Worm (Caenorhabditis elegans) whole organism, late embryonic: ENCODE measurements around the gene C01B10.44.

Experiments used
- C08G9.2 ChIP-seq: sonication (generic microtip); optimal IDR thresholded peaks from 2 replicates; lab custom pipeline; 2016; ENCODE audit warnings: mild to moderate bottlenecking, missing genetic modification characterization, moderate library complexity, missing compliant biosample characterization
- F13H6.1 ChIP-seq: sonication (generic microtip); optimal IDR thresholded peaks from 2 replicates; lab custom pipeline; 2016; ENCODE audit warnings: missing genetic modification characterization, missing compliant biosample characterization
- K02D7.2 ChIP-seq: sonication (generic microtip); optimal IDR thresholded peaks from 2 replicates; lab custom pipeline; 2017; ENCODE audit warnings: mild to moderate bottlenecking, missing genetic modification characterization, missing compliant biosample characterization
- Y22D7AL.16 ChIP-seq: sonication (generic microtip); optimal IDR thresholded peaks from 2 replicates; lab custom pipeline; 2016; ENCODE audit warnings: missing genetic modification characterization, missing compliant biosample characterization
- ahr-1 ChIP-seq: sonication (generic microtip); optimal IDR thresholded peaks from 2 replicates; lab custom pipeline; 2016; ENCODE audit warnings: missing genetic modification characterization, missing compliant biosample characterization
- ama-1 ChIP-seq: fragments of 150-350 bp; optimal IDR thresholded peaks from 2 replicates; lab custom pipeline; 2014
- ceh-18 ChIP-seq: sonication (generic microtip); optimal IDR thresholded peaks from 2 replicates; lab custom pipeline; 2016; ENCODE audit warnings: missing genetic modification characterization, missing compliant biosample characterization
- ceh-19 ChIP-seq: fragments of 200-800 bp; sonication (Bioruptor generic); optimal IDR thresholded peaks from 2 replicates; lab custom pipeline; 2018; ENCODE audit warnings: mild to moderate bottlenecking, missing genetic modification characterization, missing compliant biosample characterization
- ceh-2 ChIP-seq: sonication (generic microtip); optimal IDR thresholded peaks from 2 replicates; lab custom pipeline; 2016; ENCODE audit warnings: missing genotype, missing genetic modification characterization, missing compliant biosample characterization
- ceh-30 ChIP-seq: fragments of 150-350 bp; optimal IDR thresholded peaks from 2 replicates; lab custom pipeline; 2014; ENCODE audit warnings: missing biosample characterization, missing genetic modification characterization
- ceh-34 ChIP-seq: sonication (generic microtip); optimal IDR thresholded peaks from 2 replicates; lab custom pipeline; 2016; ENCODE audit warnings: mild to moderate bottlenecking, missing genetic modification characterization, missing compliant biosample characterization
- ceh-48 ChIP-seq: sonication (generic microtip); optimal IDR thresholded peaks from 2 replicates; lab custom pipeline; 2016; ENCODE audit warnings: missing genetic modification characterization, inconsistent platforms, missing compliant biosample characterization
- ceh-6 ChIP-seq: fragments of 200-800 bp; sonication (Bioruptor generic); optimal IDR thresholded peaks from 2 replicates; lab custom pipeline; 2018; ENCODE audit warnings: mild to moderate bottlenecking, missing genetic modification characterization, missing compliant biosample characterization
- dve-1 ChIP-seq: sonication (generic microtip); optimal IDR thresholded peaks from 2 replicates; lab custom pipeline; 2017; ENCODE audit warnings: antibody characterized with exemption, mild to moderate bottlenecking, missing genetic modification characterization, missing compliant biosample characterization
- elt-2 ChIP-seq: sonication (generic microtip); optimal IDR thresholded peaks from 2 replicates; lab custom pipeline; 2016; ENCODE audit warnings: missing genetic modification reagents, missing genetic modification characterization, missing compliant biosample characterization
- ets-4 ChIP-seq: sonication (generic microtip); optimal IDR thresholded peaks from 2 replicates; lab custom pipeline; 2016; ENCODE audit warnings: missing genetic modification characterization, missing compliant biosample characterization
- eyg-1 ChIP-seq: sonication (generic microtip); optimal IDR thresholded peaks from 2 replicates; lab custom pipeline; 2016; ENCODE audit warnings: missing genotype, missing genetic modification characterization, missing compliant biosample characterization
- fax-1 ChIP-seq: sonication (generic microtip); optimal IDR thresholded peaks from 2 replicates; lab custom pipeline; 2016; ENCODE audit warnings: missing genotype, missing genetic modification characterization, missing compliant biosample characterization
- fkh-10 ChIP-seq: fragments of 150-350 bp; optimal IDR thresholded peaks from 2 replicates; lab custom pipeline; 2014; ENCODE audit warnings: missing biosample characterization, missing genetic modification reagents, missing genetic modification characterization
- hlh-30 ChIP-seq: sonication (generic microtip); optimal IDR thresholded peaks from 2 replicates; lab custom pipeline; 2017; ENCODE audit warnings: antibody characterized with exemption, missing genetic modification characterization, missing compliant biosample characterization; ENCODE audit not compliant: insufficient read depth
- hlh-8 ChIP-seq: sonication (generic microtip); optimal IDR thresholded peaks from 2 replicates; lab custom pipeline; 2016; ENCODE audit warnings: missing genotype, missing genetic modification characterization, missing compliant biosample characterization
- lim-6 ChIP-seq: sonication (generic microtip); optimal IDR thresholded peaks from 2 replicates; lab custom pipeline; 2016; ENCODE audit warnings: missing genetic modification characterization, missing compliant biosample characterization
- lin-11 ChIP-seq: fragments of 200-800 bp; sonication (Bioruptor generic); optimal IDR thresholded peaks from 2 replicates; lab custom pipeline; 2018; ENCODE audit warnings: mild to moderate bottlenecking, missing genetic modification characterization, missing compliant biosample characterization
- nfya-1 ChIP-seq: sonication (generic microtip); optimal IDR thresholded peaks from 2 replicates; lab custom pipeline; 2017; ENCODE audit warnings: missing genetic modification characterization, mild to moderate bottlenecking, missing compliant biosample characterization, antibody characterized with exemption, moderate library complexity
- pax-1 ChIP-seq: fragments of 150-350 bp; optimal IDR thresholded peaks from 2 replicates; lab custom pipeline; 2014; ENCODE audit warnings: missing biosample characterization, missing genetic modification characterization
- pha-2 ChIP-seq: sonication (generic microtip); optimal IDR thresholded peaks from 2 replicates; lab custom pipeline; 2017; ENCODE audit warnings: mild to moderate bottlenecking, missing genetic modification characterization, missing compliant biosample characterization
- pha-4 ChIP-seq: fragments of 150-350 bp; optimal IDR thresholded peaks from 2 replicates; lab custom pipeline; 2018; ENCODE audit warnings: missing biosample characterization, missing genetic modification reagents, missing genetic modification characterization
- rnt-1 ChIP-seq: sonication (generic microtip); optimal IDR thresholded peaks from 2 replicates; lab custom pipeline; 2016; ENCODE audit warnings: missing genetic modification characterization, missing compliant biosample characterization
- sdc-2 ChIP-seq: sonication (generic microtip); optimal IDR thresholded peaks from 2 replicates; lab custom pipeline; 2016; ENCODE audit warnings: missing genotype, missing genetic modification characterization, missing compliant biosample characterization
- sox-2 ChIP-seq: fragments of 200-800 bp; sonication (Bioruptor generic); IDR thresholded peaks from 2 replicates; pipeline ENCODE4 v1.3.6; 2022; ENCODE audit warnings: missing genetic modification reagents, missing genetic modification characterization, missing compliant biosample characterization
- syd-9 ChIP-seq: sonication (generic microtip); optimal IDR thresholded peaks from 2 replicates; lab custom pipeline; 2016; ENCODE audit warnings: mild to moderate bottlenecking, missing genetic modification characterization, moderate library complexity, missing compliant biosample characterization
- tbx-2 ChIP-seq: sonication (generic microtip); optimal IDR thresholded peaks from 2 replicates; lab custom pipeline; 2016; ENCODE audit warnings: missing genetic modification characterization, missing compliant biosample characterization
- tbx-7 ChIP-seq: sonication (generic microtip); optimal IDR thresholded peaks from 2 replicates; lab custom pipeline; 2016; ENCODE audit warnings: missing genotype, missing genetic modification characterization, missing compliant biosample characterization
- ttx-3 ChIP-seq: sonication (generic microtip); optimal IDR thresholded peaks from 2 replicates; lab custom pipeline; 2016; ENCODE audit warnings: missing genetic modification reagents, missing genetic modification characterization, missing compliant biosample characterization
- unc-3 ChIP-seq, 2 experiments: fragments of 200-800 bp in 1 of 2; sonication (Bioruptor generic) in 1 of 2; sonication (generic microtip) in 1 of 2; conservative IDR thresholded peaks in 1 of 2; optimal IDR thresholded peaks in 1 of 2; 2 replicates each; pipeline versions ENCODE4 v1.3.6 to Lab custom; 2016 to 2022; ENCODE audit warnings: missing compliant biosample characterization in 2 of 2, missing genetic modification characterization in 2 of 2, missing genetic modification reagents in 1 of 2
- unc-42 ChIP-seq: sonication (generic microtip); optimal IDR thresholded peaks from 2 replicates; lab custom pipeline; 2016; ENCODE audit warnings: missing genotype, missing genetic modification characterization, missing compliant biosample characterization
- unc-55 ChIP-seq: sonication (generic microtip); optimal IDR thresholded peaks from 2 replicates; lab custom pipeline; 2017; ENCODE audit warnings: missing biosample characterization, missing genetic modification reagents, missing genetic modification characterization
- unc-86 ChIP-seq: sonication (generic microtip); optimal IDR thresholded peaks from 2 replicates; lab custom pipeline; 2016; ENCODE audit warnings: missing genetic modification characterization, missing compliant biosample characterization
- zip-5 ChIP-seq: sonication (generic microtip); optimal IDR thresholded peaks from 2 replicates; lab custom pipeline; 2016; ENCODE audit warnings: missing genetic modification characterization, missing compliant biosample characterization
- ztf-16 ChIP-seq: sonication (generic microtip); optimal IDR thresholded peaks from 2 replicates; lab custom pipeline; 2017; ENCODE audit warnings: missing genetic modification characterization, missing compliant biosample characterization

Gene C01B10.44

ce11 chrIV:6631704-6632272 is 8.3 kb downstream of the C01B10.44 start, which contains the start of the genes cest-5.1 and C01B10.9 (continued):
- peak; percentile 90 for TF ChIP-seq ceh-2 (tag; lab: Kevin White, UChicago)
- TF ChIP-seq rnt-1 (tag; lab: Kevin White, UChicago), result peak; percentile 52
- TF ChIP-seq ets-4, result peak; percentile 90
- TF ChIP-seq pha-2 (tag; lab: Kevin White, UChicago), result peak; percentile 6
- no peak for TF ChIP-seq lin-11 (tag; lab: Kevin White, UChicago)
- TF ChIP-seq nfya-1 (tag; lab: Kevin White, UChicago), result peak; percentile 5
- peak; percentile 43 for TF ChIP-seq sdc-2 (tag; lab: Kevin White, UChicago)
- peak; percentile 64 for TF ChIP-seq ceh-34 (tag; lab: Kevin White, UChicago)
- peak; percentile 17 for TF ChIP-seq eyg-1 (tag; lab: Kevin White, UChicago)
- no peak for TF ChIP-seq unc-3 (GFP tag; conservative IDR thresholded peaks at IDR 0.05; lab: Robert Waterston, UW)
- TF ChIP-seq unc-3 (tag; optimal IDR thresholded peaks at IDR 0.05; lab: Kevin White, UChicago), result peak; percentile 23
- no peak for TF ChIP-seq ceh-19 (GFP tag; lab: Kevin White, UChicago)
- no peak for TF ChIP-seq ama-1 (lab: Kevin White, UChicago)
- peak; percentile 56 for TF ChIP-seq unc-42
- TF ChIP-seq tbx-2, result peak; percentile 82
- peak; percentile 58 for TF ChIP-seq F13H6.1 (tag; lab: Kevin White, UChicago)
- peak; percentile 84 for TF ChIP-seq tbx-7 (tag; lab: Kevin White, UChicago)
- TF ChIP-seq syd-9, result no peak
- no peak for TF ChIP-seq ceh-48 (tag; lab: Kevin White, UChicago)
- TF ChIP-seq ahr-1 (tag; lab: Kevin White, UChicago), result no peak
- TF ChIP-seq lim-6 (tag; lab: Kevin White, UChicago), result peak; percentile 33
- TF ChIP-seq Y22D7AL.16 (tag; lab: Kevin White, UChicago), result no peak
- TF ChIP-seq hlh-8 (tag; lab: Kevin White, UChicago), result peak; percentile 68

ce11 chrIV:6634789-6635188 is 11.3 kb downstream of the C01B10.44 start, which contains the start of gene metl-13:
Gene metl-13, plus strand, starts transcription at chrIV:6635089.
- TF ChIP-seq K02D7.2 (no peak), hlh-30 (tag; lab: Kevin White, UChicago) (no peak), C08G9.2 (tag; lab: Kevin White, UChicago) (no peak), hlh-8 (tag; lab: Kevin White, UChicago) (no peak), unc-55 (GFP tag; lab: Kevin White, UChicago) (no peak), fkh-10 (no peak), sox-2 (GFP tag; lab: Robert Waterston, UW) (no peak), pha-2 (tag; lab: Kevin White, UChicago) (no peak), elt-2 (no peak), ceh-6 (GFP tag; lab: Kevin White, UChicago) (no peak), dve-1 (no peak), unc-86 (tag; lab: Kevin White, UChicago) (no peak), fax-1 (tag; lab: Kevin White, UChicago) (no peak), ttx-3 (no peak), ceh-30 (no peak), unc-3 (GFP tag; conservative IDR thresholded peaks at IDR 0.05; lab: Robert Waterston, UW) (no peak), unc-3 (tag; optimal IDR thresholded peaks at IDR 0.05; lab: Kevin White, UChicago) (no peak), ztf-16 (no peak), ceh-2 (tag; lab: Kevin White, UChicago) (no peak)

ce11 chrIV:6638256-6638655 is 14.8 kb downstream of the C01B10.44 start, which contains the start of gene C01B10.7:
Gene C01B10.7, plus strand, starts transcription at chrIV:6638556.
- TF ChIP-seq sox-2 (GFP tag; lab: Robert Waterston, UW) (no peak), rnt-1 (tag; lab: Kevin White, UChicago) (no peak), ahr-1 (tag; lab: Kevin White, UChicago) (no peak), fax-1 (tag; lab: Kevin White, UChicago) (no peak), ceh-18 (no peak), pax-1 (tag; lab: Kevin White, UChicago) (no peak), ceh-48 (tag; lab: Kevin White, UChicago) (no peak), zip-5 (no peak), pha-4 (no peak)
